Fruit fly (Drosophila melanogaster) whole organism, embryonic: Measurements from ENCODE around the gene CG13894.

Experiments
- ATbp ChIP-seq: fragments of 200-800 bp; sonication (Bioruptor generic); optimal IDR thresholded peaks from 2 replicates; lab custom pipeline; 2017; ENCODE audit warnings: missing biosample characterization, mild to moderate bottlenecking, missing genetic modification characterization, missing genetic modification reagents
- Asciz ChIP-seq: fragments of 200-800 bp; sonication (Bioruptor generic); optimal IDR thresholded peaks from 2 replicates; lab custom pipeline; 2017; ENCODE audit warnings: missing biosample characterization, mild to moderate bottlenecking, missing genetic modification characterization, missing genetic modification reagents
- Atf6 ChIP-seq: fragments of 200-800 bp; sonication (Bioruptor generic); IDR thresholded peaks from 2 replicates; pipeline ENCODE4 v1.3.6; 2022; ENCODE audit warnings: missing biosample characterization, missing genetic modification characterization
- BEAF-32 ChIP-seq: fragments of 200-800 bp; sonication (Bioruptor generic); optimal IDR thresholded peaks from 3 replicates; lab custom pipeline; 2017; ENCODE audit warnings: missing biosample characterization, missing genetic modification characterization, mild to moderate bottlenecking, moderate library complexity, missing genetic modification reagents
- CG10147 ChIP-seq: fragments of 200-800 bp; sonication (Bioruptor generic); optimal IDR thresholded peaks from 2 replicates; lab custom pipeline; 2019; ENCODE audit warnings: missing biosample characterization, mild to moderate bottlenecking, missing genetic modification characterization, moderate library complexity
- CG10267 ChIP-seq: fragments of 200-800 bp; sonication (Bioruptor generic); optimal IDR thresholded peaks from 2 replicates; lab custom pipeline; 2018; ENCODE audit warnings: missing biosample characterization, mild to moderate bottlenecking, missing genetic modification characterization, moderate library complexity
- CG10543 ChIP-seq: fragments of 200-800 bp; sonication (Bioruptor generic); optimal IDR thresholded peaks from 3 replicates; lab custom pipeline; 2017; ENCODE audit warnings: missing biosample characterization, mild to moderate bottlenecking, missing genetic modification characterization, moderate library complexity
- CG12219 ChIP-seq: fragments of 200-800 bp; sonication (Bioruptor generic); optimal IDR thresholded peaks from 3 replicates; lab custom pipeline; 2018; ENCODE audit warnings: missing biosample characterization, mild to moderate bottlenecking, missing genetic modification characterization
- CG14441 ChIP-seq: fragments of 200-800 bp; sonication (Bioruptor generic); IDR thresholded peaks from 2 replicates; pipeline ENCODE4 v1.3.6; 2022; ENCODE audit warnings: missing biosample characterization, missing genetic modification characterization
- CG16815 ChIP-seq: fragments of 200-800 bp; sonication (Bioruptor generic); optimal IDR thresholded peaks from 3 replicates; lab custom pipeline; 2017; ENCODE audit warnings: missing biosample characterization, mild to moderate bottlenecking, missing genetic modification characterization
- CG18011 ChIP-seq: fragments of 200-800 bp; sonication (Bioruptor generic); optimal IDR thresholded peaks from 2 replicates; lab custom pipeline; 2017; ENCODE audit warnings: missing biosample characterization, missing genetic modification characterization, mild to moderate bottlenecking, moderate library complexity, missing genotype
- CG18476 ChIP-seq: fragments of 200-800 bp; sonication (Bioruptor generic); optimal IDR thresholded peaks from 2 replicates; lab custom pipeline; 2016; ENCODE audit warnings: missing biosample characterization, mild to moderate bottlenecking, missing genetic modification characterization
- CG2889 ChIP-seq: fragments of 200-800 bp; sonication (Bioruptor generic); IDR thresholded peaks from 3 replicates; pipeline ENCODE4 v1.3.6; 2022; ENCODE audit warnings: missing biosample characterization, missing genetic modification characterization
- CG7372 ChIP-seq: fragments of 200-800 bp; sonication (Bioruptor generic); IDR thresholded peaks from 2 replicates; pipeline ENCODE4 v1.3.6; 2022; ENCODE audit warnings: missing biosample characterization, missing genetic modification characterization
- CG7556 ChIP-seq: fragments of 200-800 bp; sonication (Bioruptor generic); optimal IDR thresholded peaks from 2 replicates; lab custom pipeline; 2017; ENCODE audit warnings: missing biosample characterization, mild to moderate bottlenecking, missing genetic modification characterization
- CG7745 ChIP-seq: fragments of 200-800 bp; sonication (Bioruptor generic); optimal IDR thresholded peaks from 2 replicates; lab custom pipeline; 2018; ENCODE audit warnings: missing biosample characterization, mild to moderate bottlenecking, missing genetic modification characterization, moderate library complexity
- CG7786 ChIP-seq: fragments of 200-800 bp; sonication (Bioruptor generic); optimal IDR thresholded peaks from 2 replicates; lab custom pipeline; 2016; ENCODE audit warnings: missing biosample characterization, missing genetic modification characterization
- CG7928 ChIP-seq: fragments of 200-800 bp; sonication (Bioruptor generic); optimal IDR thresholded peaks from 2 replicates; lab custom pipeline; 2017; ENCODE audit warnings: missing biosample characterization, mild to moderate bottlenecking, missing genetic modification characterization
- CG8924 ChIP-seq: fragments of 200-800 bp; optimal IDR thresholded peaks from 3 replicates; lab custom pipeline; 2019; ENCODE audit warnings: missing biosample characterization, mild to moderate bottlenecking, missing genetic modification characterization, moderate library complexity
- CG9437 ChIP-seq: fragments of 200-800 bp; sonication (Bioruptor generic); optimal IDR thresholded peaks from 2 replicates; lab custom pipeline; 2018; ENCODE audit warnings: missing biosample characterization, mild to moderate bottlenecking, missing genetic modification characterization
- Dad ChIP-seq: fragments of 200-800 bp; sonication (Bioruptor generic); optimal IDR thresholded peaks from 3 replicates; lab custom pipeline; 2016; ENCODE audit warnings: missing biosample characterization, missing genetic modification characterization
- Dip3 ChIP-seq: fragments of 200-800 bp; sonication (Bioruptor generic); optimal IDR thresholded peaks from 3 replicates; lab custom pipeline; 2016; ENCODE audit warnings: missing biosample characterization, missing genetic modification characterization
- Fer1 ChIP-seq: fragments of 200-800 bp; sonication (Bioruptor generic); optimal IDR thresholded peaks from 2 replicates; lab custom pipeline; 2017; ENCODE audit warnings: missing biosample characterization, mild to moderate bottlenecking, missing genetic modification characterization
- HLH3B ChIP-seq: fragments of 200-800 bp; sonication (Bioruptor generic); IDR thresholded peaks from 2 replicates; pipeline ENCODE4 v1.3.6; 2022; ENCODE audit warnings: missing biosample characterization, missing genetic modification characterization
- Meics ChIP-seq: fragments of 200-800 bp; sonication (Bioruptor generic); optimal IDR thresholded peaks from 2 replicates; lab custom pipeline; 2017; ENCODE audit warnings: missing biosample characterization, mild to moderate bottlenecking, missing genetic modification characterization
- Myb ChIP-seq: fragments of 200-800 bp; sonication (Bioruptor generic); optimal IDR thresholded peaks from 2 replicates; lab custom pipeline; 2016; ENCODE audit warnings: missing biosample characterization, missing genetic modification characterization
- Oaz ChIP-seq: fragments of 200-800 bp; sonication (Bioruptor generic); IDR thresholded peaks from 2 replicates; pipeline ENCODE4 v1.3.6; 2022; ENCODE audit warnings: missing biosample characterization, missing genetic modification characterization
- Ravus ChIP-seq: fragments of 200-800 bp; sonication (Bioruptor generic); IDR thresholded peaks from 2 replicates; pipeline ENCODE4 v1.3.6; 2022; ENCODE audit warnings: missing biosample characterization, missing genetic modification characterization
- Ssrp ChIP-seq: fragments of 200-800 bp; sonication (Bioruptor generic); optimal IDR thresholded peaks from 2 replicates; lab custom pipeline; 2018; ENCODE audit warnings: missing biosample characterization, mild to moderate bottlenecking, missing genetic modification characterization, moderate library complexity
- Trl ChIP-seq, 3 experiments: fragments of >200 bp in 2 of 3; fragments of 200-800 bp in 1 of 3; sonication (Bioruptor generic) in 1 of 3; optimal IDR thresholded peaks; 2 replicates in 1 of 3; 3 replicates in 2 of 3; lab custom pipeline; 2016 to 2017; ENCODE audit warnings: missing biosample characterization in 1 of 3, missing genetic modification characterization in 1 of 3
- ac ChIP-seq: fragments of 200-800 bp; sonication (Bioruptor generic); optimal IDR thresholded peaks from 3 replicates; lab custom pipeline; 2017; ENCODE audit warnings: missing biosample characterization, mild to moderate bottlenecking, missing genetic modification characterization
- ato ChIP-seq: fragments of 200-800 bp; sonication (Bioruptor generic); IDR thresholded peaks from 2 replicates; pipeline ENCODE4 v1.3.6; 2022; ENCODE audit warnings: missing biosample characterization, missing genetic modification characterization; ENCODE audit not compliant: partially characterized antibody
- bigmax ChIP-seq: fragments of 200-800 bp; sonication (Bioruptor generic); optimal IDR thresholded peaks from 2 replicates; lab custom pipeline; 2018; ENCODE audit warnings: missing biosample characterization, mild to moderate bottlenecking, missing genetic modification characterization
- cg ChIP-seq: fragments of 200-800 bp; sonication (Bioruptor generic); optimal IDR thresholded peaks from 3 replicates; lab custom pipeline; 2019; ENCODE audit warnings: missing biosample characterization, mild to moderate bottlenecking, missing genetic modification characterization, moderate library complexity
- chif ChIP-seq, 2 experiments: fragments of 200-800 bp; sonication (Bioruptor generic); optimal IDR thresholded peaks; 3 replicates each; lab custom pipeline; 2016; ENCODE audit warnings: missing biosample characterization in 2 of 2, missing genetic modification characterization in 2 of 2
- chinmo ChIP-seq: fragments of 200-800 bp; sonication (Bioruptor generic); IDR thresholded peaks from 4 replicates; pipeline ENCODE4 v1.3.6; 2022; ENCODE audit warnings: missing biosample characterization, missing genetic modification characterization; ENCODE audit not compliant: partially characterized antibody
- chn ChIP-seq: fragments of 200-800 bp; sonication (Bioruptor generic); optimal IDR thresholded peaks from 2 replicates; lab custom pipeline; 2016; ENCODE audit warnings: missing biosample characterization, missing genetic modification characterization
- dpn ChIP-seq, 2 experiments: fragments of 200-800 bp; sonication (Bioruptor generic); optimal IDR thresholded peaks; 3 replicates each; lab custom pipeline; 2016; ENCODE audit warnings: missing biosample characterization in 2 of 2, missing genetic modification characterization in 2 of 2
- fu2 ChIP-seq: fragments of 200-800 bp; sonication (Bioruptor generic); optimal IDR thresholded peaks from 2 replicates; lab custom pipeline; 2016; ENCODE audit warnings: missing biosample characterization, missing genetic modification characterization
- gcm ChIP-seq: fragments of 200-800 bp; sonication (Bioruptor generic); optimal IDR thresholded peaks from 2 replicates; lab custom pipeline; 2019; ENCODE audit warnings: missing biosample characterization, mild to moderate bottlenecking, missing genetic modification characterization, moderate library complexity
- gt ChIP-seq: fragments of 200-800 bp; sonication (Bioruptor generic); IDR thresholded peaks from 2 replicates; pipeline ENCODE4 v1.3.6; 2022; ENCODE audit warnings: missing biosample characterization, missing genetic modification characterization
- hkb ChIP-seq, 2 experiments: fragments of 200-800 bp in 1 of 2; fragments of >200 bp in 1 of 2; sonication (Bioruptor generic) in 1 of 2; IDR thresholded peaks in 1 of 2; optimal IDR thresholded peaks in 1 of 2; 2 replicates each; pipeline versions ENCODE4 v1.3.6 to Lab custom; 2017 to 2022; ENCODE audit warnings: missing biosample characterization in 1 of 2, missing genetic modification characterization in 1 of 2
- lbe ChIP-seq: fragments of 200-800 bp; sonication (Bioruptor generic); optimal IDR thresholded peaks from 2 replicates; lab custom pipeline; 2016; ENCODE audit warnings: missing biosample characterization, mild to moderate bottlenecking, missing genetic modification characterization
- lmd ChIP-seq: fragments of 200-800 bp; sonication (Bioruptor generic); IDR thresholded peaks from 2 replicates; pipeline ENCODE4 v1.3.6; 2022; ENCODE audit warnings: missing biosample characterization, missing genetic modification characterization
- org-1 ChIP-seq: fragments of 200-800 bp; sonication (Bioruptor generic); optimal IDR thresholded peaks from 2 replicates; lab custom pipeline; 2017; ENCODE audit warnings: missing biosample characterization, missing genetic modification characterization
- pho ChIP-seq: fragments of 200-800 bp; sonication (Bioruptor generic); optimal IDR thresholded peaks from 2 replicates; lab custom pipeline; 2016; ENCODE audit warnings: missing biosample characterization, missing genetic modification characterization
- vnd ChIP-seq: fragments of 200-800 bp; sonication (Bioruptor generic); IDR thresholded peaks from 3 replicates; pipeline ENCODE4 v1.3.6; 2022; ENCODE audit warnings: missing biosample characterization, missing genetic modification characterization; ENCODE audit not compliant: partially characterized antibody
- zfh1 ChIP-seq: fragments of 200-800 bp; sonication (Bioruptor generic); IDR thresholded peaks from 3 replicates; pipeline ENCODE4 v1.3.6; 2022; ENCODE audit warnings: missing biosample characterization, missing genetic modification characterization

Gene CG13894

dm6 chr3L:681793-682369 lies 17.1 kb downstream of the CG13894 start (continued):
- TF ChIP-seq Fer1 (GFP tag; lab: Kevin White, UChicago) (peak; percentile 62), ato (GFP tag; lab: Robert Waterston, UW) (peak; percentile 51), ac (GFP tag; lab: Kevin White, UChicago) (no peak), CG7372 (GFP tag; lab: Robert Waterston, UW) (no peak), CG8924 (tag; lab: Kevin White, UChicago) (peak; percentile 78), CG12219 (no peak), fu2 (GFP tag; lab: Kevin White, UChicago) (peak; percentile 37), Asciz (GFP tag; lab: Kevin White, UChicago) (peak; percentile 39), CG9437 (peak; percentile 1), chn (GFP tag; lab: Kevin White, UChicago) (peak; percentile 42), cg (peak; percentile 78), bigmax (GFP tag; lab: Kevin White, UChicago) (peak; percentile 13), CG7556 (GFP tag; lab: Kevin White, UChicago) (peak; percentile 30), CG10147 (GFP tag; lab: Kevin White, UChicago) (no peak), CG2889 (no peak), Dip3 (GFP tag; lab: Kevin White, UChicago) (peak; percentile 29), BEAF-32 (GFP tag; lab: Kevin White, UChicago) (peak; percentile 40), CG10543 (GFP tag; lab: Kevin White, UChicago) (peak; percentile 67), Dad (GFP tag; lab: Kevin White, UChicago) (peak; percentile 63), Meics (GFP tag; lab: Kevin White, UChicago) (peak; percentile 38), CG10267 (tag; lab: Kevin White, UChicago) (peak; percentile 97), CG7786 (peak; percentile 17), dpn (GFP tag; optimal IDR thresholded peaks at IDR 0.05; lab: Kevin White, UChicago) (peak; percentile 32 to 43), CG18476 (GFP tag; lab: Kevin White, UChicago) (no peak), CG7928 (GFP tag; lab: Kevin White, UChicago) (no peak), zfh1 (0 out of 3 replicates have a peak, but pooled peaks have one; percentile 36), chinmo (GFP tag; lab: Robert Waterston, UW) (peak; percentile 46; the same call in 1 of the 4 replicates), gt (no peak), pho (GFP tag; lab: Kevin White, UChicago) (no peak), org-1 (GFP tag; lab: Kevin White, UChicago) (peak; percentile 32), CG7745 (no peak), gcm (GFP tag; lab: Kevin White, UChicago) (peak; percentile 37), Oaz (GFP tag; lab: Robert Waterston, UW) (no peak), Atf6 (GFP tag; lab: Robert Waterston, UW) (0 out of 2 replicates have a peak, but pooled peaks have one; percentile 33), hkb (optimal IDR thresholded peaks at IDR 0.05; lab: Kevin White, UChicago) (no peak), hkb (GFP tag; IDR thresholded peaks at IDR 0.05; lab: Robert Waterston, UW) (peak; percentile 39; the same call in 1 of the 2 replicates), HLH3B (no peak), vnd (GFP tag; lab: Robert Waterston, UW) (0 out of 3 replicates have a peak, but pooled peaks have one; percentile 8), CG18011 (GFP tag; lab: Kevin White, UChicago) (peak; percentile 32), Trl (optimal IDR thresholded peaks at IDR 0.05; lab: Kevin White, UChicago) (no peak), Trl (GFP tag; optimal IDR thresholded peaks at IDR 0.05; lab: Kevin White, UChicago) (peak; percentile 24), Ravus (GFP tag; lab: Robert Waterston, UW) (no peak), CG16815 (GFP tag; lab: Kevin White, UChicago) (no peak), chif (GFP tag; optimal IDR thresholded peaks at IDR 0.05; lab: Kevin White, UChicago) (peak in 1 of 2 experiments; percentile 41), lmd (GFP tag; lab: Robert Waterston, UW) (0 out of 2 replicates have a peak, but pooled peaks have one; percentile 5), ATbp (GFP tag; lab: Kevin White, UChicago) (peak; percentile 33), Ssrp (tag; lab: Kevin White, UChicago) (no peak), CG14441 (GFP tag; lab: Robert Waterston, UW) (peak; percentile 23; the same call in 1 of the 2 replicates), lbe (GFP tag; lab: Kevin White, UChicago) (no peak), Myb (peak; percentile 67)
